Fruit fly (Drosophila melanogaster): ENCODE measurements around the gene ninaE.

DNA sequence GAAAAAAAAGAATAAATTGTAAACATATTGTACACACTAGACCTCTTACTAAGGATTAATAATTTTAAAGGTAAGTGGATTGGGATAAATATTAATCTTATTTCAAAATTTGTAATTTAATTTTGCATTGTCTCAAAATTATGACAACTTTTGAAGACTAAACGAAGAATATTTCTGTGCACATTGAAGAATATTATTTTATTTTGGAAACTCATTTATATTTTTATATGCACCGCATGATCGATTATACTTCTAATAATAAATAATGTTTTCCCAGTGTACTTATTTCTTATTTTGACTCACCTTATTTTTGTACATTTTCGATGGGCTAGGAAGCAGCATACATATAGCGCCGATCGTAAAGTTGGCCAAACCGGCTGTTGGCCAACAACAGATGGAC, 44.1 kb downstream of the ninaE start:
- TF ChIP-seq CG12605 (GFP tag; IDR thresholded peaks at IDR 0.05): no peak
- no peak for TF ChIP-seq Ets98B (GFP tag; IDR thresholded peaks at IDR 0.05)
- TF ChIP-seq CG9948 (tag; optimal IDR thresholded peaks at IDR 0.05): no peak
- no peak for TF ChIP-seq Pif1A (GFP tag; optimal IDR thresholded peaks at IDR 0.05)
- no peak for TF ChIP-seq CG14655 (GFP tag; optimal IDR thresholded peaks at IDR 0.05)
- no peak for TF ChIP-seq CG4496 (GFP tag; IDR thresholded peaks at IDR 0.05)
- TF ChIP-seq CG8159 (tag; optimal IDR thresholded peaks at IDR 0.05): no peak
- no peak for TF ChIP-seq D1 (tag; optimal IDR thresholded peaks at IDR 0.05)
- no peak for TF ChIP-seq CG17806 (tag; optimal IDR thresholded peaks at IDR 0.05)
- TF ChIP-seq Pif1B (GFP tag; optimal IDR thresholded peaks at IDR 0.05): no peak
- no peak for TF ChIP-seq gl (tag; optimal IDR thresholded peaks at IDR 0.05)
- no peak for TF ChIP-seq Snoo (tag; optimal IDR thresholded peaks at IDR 0.05)
- no peak for TF ChIP-seq EcR (GFP tag; optimal IDR thresholded peaks at IDR 0.05)
- TF ChIP-seq CG32121 (GFP tag; IDR thresholded peaks at IDR 0.05): no peak

Data from whole organism, pupa.